Worm (Caenorhabditis elegans): ENCODE data around the gene rnp-2.

The rnp-2 gene

ce11 chrIV:4215349-4215748 lies 43.5 kb downstream of the rnp-2 start:
- TF ChIP-seq sea-1 (GFP tag; conservative IDR thresholded peaks at IDR 0.05): no peak
- no peak for TF ChIP-seq flt-1 (GFP tag; IDR thresholded peaks at IDR 0.05)
- TF ChIP-seq hmbx-1 (tag; optimal IDR thresholded peaks at IDR 0.05): no peak
- TF ChIP-seq ama-1 (optimal IDR thresholded peaks at IDR 0.05): no peak
- no peak for TF ChIP-seq hmg-4 (GFP tag; optimal IDR thresholded peaks at IDR 0.05)
- no peak for TF ChIP-seq B0310.2 (tag; optimal IDR thresholded peaks at IDR 0.05)
- TF ChIP-seq aly-1 (tag; optimal IDR thresholded peaks at IDR 0.05): no peak
- TF ChIP-seq F13C5.2 (tag; optimal IDR thresholded peaks at IDR 0.05): no peak
- no peak for TF ChIP-seq tbx-37 (GFP tag; conservative IDR thresholded peaks at IDR 0.05)
- no peak for TF ChIP-seq hnd-1 (tag; optimal IDR thresholded peaks at IDR 0.05)
- TF ChIP-seq tra-4 (tag; optimal IDR thresholded peaks at IDR 0.05): no peak

ce11 chrIV:4216099-4216894 lies 44.4 kb downstream of the rnp-2 start:
- TF ChIP-seq tbx-11 (GFP tag; IDR thresholded peaks at IDR 0.05) (no peak), F13C5.2 (tag; optimal IDR thresholded peaks at IDR 0.05) (no peak), aly-1 (tag; optimal IDR thresholded peaks at IDR 0.05) (no peak), ceh-36 (tag; optimal IDR thresholded peaks at IDR 0.05) (no peak), scrt-1 (GFP tag; IDR thresholded peaks at IDR 0.05) (no peak), hmbx-1 (tag; optimal IDR thresholded peaks at IDR 0.05) (no peak)

DNA sequence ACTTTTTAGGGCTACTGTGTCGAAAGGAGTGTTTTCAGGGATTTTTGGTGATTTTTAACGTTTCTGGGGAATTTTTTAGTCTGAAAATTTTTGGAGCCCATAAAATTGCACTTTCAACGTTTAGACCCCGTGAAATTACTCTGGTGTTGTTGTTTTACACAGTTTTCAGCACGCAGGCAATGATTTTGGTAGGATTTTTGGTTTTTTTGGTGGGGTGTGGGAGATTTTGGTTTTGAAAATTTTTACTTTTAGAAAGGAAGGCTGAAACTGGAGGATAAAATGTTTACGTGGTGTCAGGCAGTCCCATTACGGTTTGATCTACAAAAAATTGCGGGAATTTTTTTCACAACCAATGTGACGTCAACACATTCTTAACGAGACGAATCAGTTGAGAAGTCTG lies 46.4 kb downstream of the rnp-2 start:
- TF ChIP-seq ceh-13 (GFP tag; optimal IDR thresholded peaks at IDR 0.05): no peak
- TF ChIP-seq ets-7 (tag; optimal IDR thresholded peaks at IDR 0.05): no peak
- no peak for TF ChIP-seq F13C5.2 (tag; optimal IDR thresholded peaks at IDR 0.05)
- no peak for TF ChIP-seq tbx-11 (GFP tag; IDR thresholded peaks at IDR 0.05)
- no peak for TF ChIP-seq hmg-4 (GFP tag; optimal IDR thresholded peaks at IDR 0.05)
- no peak for TF ChIP-seq ama-1 (optimal IDR thresholded peaks at IDR 0.05)
- no peak for TF ChIP-seq tra-4 (tag; optimal IDR thresholded peaks at IDR 0.05)
- TF ChIP-seq tbx-37 (GFP tag; conservative IDR thresholded peaks at IDR 0.05): no peak
- TF ChIP-seq hnd-1 (tag; optimal IDR thresholded peaks at IDR 0.05): no peak
- no peak for TF ChIP-seq sea-1 (GFP tag; conservative IDR thresholded peaks at IDR 0.05)
- no peak for TF ChIP-seq B0310.2 (tag; optimal IDR thresholded peaks at IDR 0.05)
- TF ChIP-seq hmbx-1 (tag; optimal IDR thresholded peaks at IDR 0.05): no peak
- no peak for TF ChIP-seq ceh-36 (tag; optimal IDR thresholded peaks at IDR 0.05)
- TF ChIP-seq aly-1 (tag; optimal IDR thresholded peaks at IDR 0.05): no peak
- TF ChIP-seq flt-1 (GFP tag; IDR thresholded peaks at IDR 0.05): no peak

ce11 chrIV:4219983-4220382 lies 48.1 kb downstream of the rnp-2 start, which contains the start of gene F30B5.11:
TSS of gene F30B5.11 (minus strand) at chrIV:4220083.
- TF ChIP-seq hnd-1 (tag; optimal IDR thresholded peaks at IDR 0.05) (no peak), aly-1 (tag; optimal IDR thresholded peaks at IDR 0.05) (no peak), B0310.2 (tag; optimal IDR thresholded peaks at IDR 0.05) (no peak), ceh-13 (GFP tag; optimal IDR thresholded peaks at IDR 0.05) (no peak), hmbx-1 (tag; optimal IDR thresholded peaks at IDR 0.05) (no peak), sea-1 (GFP tag; conservative IDR thresholded peaks at IDR 0.05) (no peak), ceh-36 (tag; optimal IDR thresholded peaks at IDR 0.05) (no peak), tbx-11 (GFP tag; IDR thresholded peaks at IDR 0.05) (no peak), pes-1 (GFP tag; IDR thresholded peaks at IDR 0.05) (no peak), flt-1 (GFP tag; IDR thresholded peaks at IDR 0.05) (no peak), ets-7 (tag; optimal IDR thresholded peaks at IDR 0.05) (no peak), hmg-4 (GFP tag; optimal IDR thresholded peaks at IDR 0.05) (no peak)

Data from whole organism, early embryonic.